Worm (Caenorhabditis elegans): ENCODE data around the gene C39E6.2.

ce11 chrX:4790614-4791013 lies 35.7 kb upstream of the C39E6.2 start:
- TF ChIP-seq flt-1 (GFP tag; IDR thresholded peaks at IDR 0.05) (no peak), tab-1 (GFP tag; IDR thresholded peaks at IDR 0.05) (no peak), med-1 (GFP tag; optimal IDR thresholded peaks at IDR 0.05; ENCODE audit: insufficient read depth) (no peak), T22C8.4 (GFP tag; IDR thresholded peaks at IDR 0.05) (no peak)

Data from whole organism, midembryonic.